Fruit fly (Drosophila melanogaster): Measurements from ENCODE around the gene CG14966.

DNA sequence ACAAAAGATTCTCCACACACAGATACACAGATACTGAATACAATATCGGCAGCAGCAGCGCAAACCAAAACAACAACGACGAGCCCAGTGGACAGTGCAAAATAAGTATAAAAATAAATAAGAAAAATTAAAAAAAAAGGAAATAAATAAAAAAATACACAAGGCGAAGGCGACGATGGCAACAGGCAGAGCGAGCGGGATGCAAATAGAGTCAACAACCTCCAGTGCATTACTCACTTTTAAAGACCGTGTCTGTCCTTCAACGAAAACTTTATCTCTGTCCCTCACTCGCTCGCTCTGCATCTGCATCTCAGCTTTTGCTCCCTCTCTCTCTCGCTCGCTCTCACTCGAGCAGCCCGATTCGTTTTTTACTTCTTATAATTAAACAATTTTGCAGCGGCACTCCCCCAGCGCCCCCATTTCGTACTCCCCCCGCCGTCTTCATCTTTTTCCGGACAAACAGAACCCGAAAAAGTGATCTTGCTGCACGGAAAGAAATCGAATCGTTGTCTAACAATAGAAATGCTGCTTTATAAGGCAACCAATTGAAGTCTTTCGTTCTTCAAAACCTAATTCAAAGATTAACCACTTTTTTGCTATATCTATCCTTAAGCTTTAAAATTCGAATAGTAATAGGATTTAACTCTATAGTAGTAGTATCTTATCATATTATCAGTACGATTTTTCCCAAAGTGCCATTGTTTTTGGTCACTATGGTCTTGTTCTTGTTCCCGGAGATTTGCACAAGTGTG is 49.1 kb upstream of the CG14966 start:
- TF ChIP-seq psq (optimal IDR thresholded peaks at IDR 0.05): no peak
- TF ChIP-seq CG8478 (optimal IDR thresholded peaks at IDR 0.05): no peak
